Worm (Caenorhabditis elegans): ENCODE data around the gene mtr-4.

DNA sequence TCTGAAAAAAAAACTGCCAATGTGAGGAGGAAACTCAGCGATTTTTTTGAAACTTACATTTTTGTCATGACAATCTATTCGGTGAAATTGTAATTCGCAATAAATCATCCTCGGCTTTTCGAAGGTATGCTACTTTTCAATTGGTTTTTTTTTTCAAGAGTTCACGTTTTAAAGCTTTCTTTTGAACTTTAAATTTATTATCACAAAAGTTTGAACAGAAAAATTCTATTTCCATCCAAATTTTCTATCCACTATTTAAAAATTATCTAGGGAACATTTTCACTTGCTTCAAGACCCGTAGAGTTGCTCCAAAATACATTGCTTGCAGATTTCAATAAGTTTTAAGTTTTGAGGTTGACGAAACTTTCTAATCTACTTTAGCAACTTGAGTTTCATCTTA lies 21.1 kb downstream of the mtr-4 start, which contains the start of gene K07F5.6:
- no peak for TF ChIP-seq Y55F3AM.14 (GFP tag; optimal IDR thresholded peaks at IDR 0.05)
- TF ChIP-seq snpc-4 (tag; optimal IDR thresholded peaks at IDR 0.05), result no peak
- no peak for TF ChIP-seq nhr-12 (tag; optimal IDR thresholded peaks at IDR 0.05)
- TF ChIP-seq lin-39 (tag; optimal IDR thresholded peaks at IDR 0.05), result no peak
- no peak for TF ChIP-seq ceh-16 (tag; optimal IDR thresholded peaks at IDR 0.05)
- no peak for TF ChIP-seq nhr-25 (tag; optimal IDR thresholded peaks at IDR 0.05)
- TF ChIP-seq sma-3 (GFP tag; optimal IDR thresholded peaks at IDR 0.05), result no peak

Data from whole organism, L2 larva.